Worm (Caenorhabditis elegans): ENCODE data around the gene ncs-7.

- TF ChIP-seq rnt-1 (tag; optimal IDR thresholded peaks at IDR 0.05) (peak; percentile 62), mef-2 (tag; optimal IDR thresholded peaks at IDR 0.05) (no peak), lsy-2 (tag; optimal IDR thresholded peaks at IDR 0.05) (peak in 1 of 2 experiments; percentile 37), unc-62 (GFP tag; optimal IDR thresholded peaks at IDR 0.05) (no peak), unc-130 (tag; optimal IDR thresholded peaks at IDR 0.05) (no peak), fkh-10 (GFP tag; optimal IDR thresholded peaks at IDR 0.05) (no peak), ceh-82 (tag; optimal IDR thresholded peaks at IDR 0.05) (no peak), pqm-1 (tag; optimal IDR thresholded peaks at IDR 0.05) (no peak)
Measured at ce11 chrX:17636326-17636735, 22.0 kb downstream of the ncs-7 start.

Data from whole organism, L1 larva.